Worm (Caenorhabditis elegans): ENCODE data around the gene R03H10.1.

DNA sequence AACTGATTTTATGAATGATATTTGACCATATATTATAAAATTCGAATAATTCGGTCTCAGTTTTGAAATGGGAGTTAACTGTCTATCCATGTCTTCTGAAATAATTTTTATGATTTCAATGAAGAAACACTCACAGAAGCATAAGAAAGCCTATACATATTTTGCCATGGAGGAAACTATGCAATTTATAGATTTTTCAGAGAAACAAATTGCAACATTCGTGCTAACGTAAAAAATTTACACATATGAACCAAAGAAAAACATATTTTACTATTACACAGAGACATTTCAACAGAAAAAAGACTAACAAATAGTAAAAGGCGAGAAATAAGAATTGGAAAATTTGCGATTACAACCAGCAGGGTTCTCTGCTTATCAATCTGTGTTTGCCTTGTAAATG lies 1.2 kb upstream of the R03H10.1 start, which contains the start of gene R03H10.7:
- TF ChIP-seq mep-1 (tag; optimal IDR thresholded peaks at IDR 0.05) (no peak), elt-3 (tag; optimal IDR thresholded peaks at IDR 0.05) (no peak), nhr-12 (tag; optimal IDR thresholded peaks at IDR 0.05) (no peak), unc-62 (GFP tag; optimal IDR thresholded peaks at IDR 0.05) (no peak), ces-1 (GFP tag; optimal IDR thresholded peaks at IDR 0.05) (no peak), nhr-28 (tag; optimal IDR thresholded peaks at IDR 0.05) (no peak), flh-1 (GFP tag; optimal IDR thresholded peaks at IDR 0.05) (no peak), snpc-4 (tag; optimal IDR thresholded peaks at IDR 0.05) (no peak), pha-4 (tag; optimal IDR thresholded peaks at IDR 0.05) (no peak), ztf-11 (tag; optimal IDR thresholded peaks at IDR 0.05) (no peak), nhr-237 (tag; optimal IDR thresholded peaks at IDR 0.05) (no peak), zip-8 (tag; optimal IDR thresholded peaks at IDR 0.05) (no peak)

Data from whole organism, mixed stage, embryonic.